Worm (Caenorhabditis elegans) whole organism, young adult: ENCODE results near the gene F38A1.9.

Experiments
- Y53F4B.3 ChIP-seq: fragments of 200-800 bp; sonication (Bioruptor generic); IDR thresholded peaks from 2 replicates; pipeline ENCODE4 v1.3.6; 2022; ENCODE audit warnings: missing genetic modification reagents, missing genetic modification characterization, missing compliant biosample characterization
- ZK185.1 ChIP-seq: sonication (generic microtip); optimal IDR thresholded peaks from 2 replicates; lab custom pipeline; 2016; ENCODE audit warnings: mild to moderate bottlenecking, missing genetic modification characterization, missing compliant biosample characterization; ENCODE audit not compliant: poor library complexity, severe bottlenecking
- ama-1 ChIP-seq, 3 experiments: fragments of 150-350 bp in 1 of 3; sonication (generic microtip) in 2 of 3; optimal IDR thresholded peaks; 2 replicates each; lab custom pipeline; 2014 to 2018; ENCODE audit warnings: missing biosample characterization in 2 of 3, missing genetic modification characterization in 2 of 3, missing genetic modification reagents in 2 of 3
- bed-1 ChIP-seq: fragments of 200-800 bp; sonication (Bioruptor generic); IDR thresholded peaks from 2 replicates; pipeline ENCODE4 v1.3.6; 2022; ENCODE audit warnings: missing genetic modification reagents, missing genetic modification characterization, missing compliant biosample characterization
- nfya-1 ChIP-seq: sonication (generic microtip); optimal IDR thresholded peaks from 2 replicates; lab custom pipeline; 2017; ENCODE audit warnings: antibody characterized with exemption, missing compliant biosample characterization, missing genetic modification characterization, borderline replicate concordance; ENCODE audit not compliant: insufficient read depth
- snpc-4 ChIP-seq, 5 experiments: fragments of 150-350 bp in 1 of 5; sonication (generic microtip) in 4 of 5; optimal IDR thresholded peaks; 2 replicates each; lab custom pipeline; 2014 to 2018; ENCODE audit warnings: missing genetic modification characterization in 5 of 5, missing biosample characterization in 3 of 5, antibody characterized with exemption in 2 of 5, mild to moderate bottlenecking in 2 of 5, missing compliant biosample characterization in 2 of 5, missing genotype in 2 of 5, moderate library complexity in 2 of 5, missing genetic modification reagents in 1 of 5
- tbp1 ChIP-seq: fragments of 200-800 bp; sonication (Bioruptor generic); optimal IDR thresholded peaks from 2 replicates; lab custom pipeline; 2018; ENCODE audit warnings: mild to moderate bottlenecking, missing genetic modification characterization, missing compliant biosample characterization
- unc-62 ChIP-seq: fragments of 150-350 bp; optimal IDR thresholded peaks from 2 replicates; lab custom pipeline; 2014; ENCODE audit warnings: missing biosample characterization, missing genetic modification reagents, missing genetic modification characterization
- ztf-3 ChIP-seq: fragments of 200-800 bp; sonication (Bioruptor generic); optimal IDR thresholded peaks from 2 replicates; lab custom pipeline; 2018; ENCODE audit warnings: mild to moderate bottlenecking, missing genetic modification characterization, missing compliant biosample characterization

DNA sequence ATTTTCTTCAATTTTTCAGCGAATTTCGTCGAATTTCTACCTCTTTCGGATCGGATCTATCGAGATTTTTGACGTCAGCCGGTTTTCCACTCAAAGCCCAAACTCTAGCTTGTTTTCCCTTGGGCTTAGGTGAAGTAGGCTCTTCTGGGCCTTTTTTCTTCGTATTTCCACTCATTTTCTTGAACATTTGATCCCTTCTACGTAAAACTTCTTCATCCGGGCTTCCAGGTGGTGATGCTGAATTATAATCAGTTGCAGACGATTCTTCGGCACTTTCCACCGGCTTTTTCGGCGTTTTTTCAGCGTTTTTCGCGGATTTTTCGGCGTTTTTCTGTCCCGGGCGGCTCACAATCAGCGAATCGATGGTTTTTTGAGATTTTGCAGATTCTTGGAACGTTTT is 7.0 kb downstream of the F38A1.9 start:
- TF ChIP-seq Y53F4B.3 (GFP tag; lab: Robert Waterston, UW) (no peak), ztf-3 (GFP tag; lab: Kevin White, UChicago) (no peak), bed-1 (GFP tag; lab: Robert Waterston, UW) (no peak), unc-62 (GFP tag; lab: Kevin White, UChicago) (no peak), tbp1 (GFP tag; lab: Kevin White, UChicago) (no peak), ZK185.1 (tag; lab: Kevin White, UChicago) (no peak), nfya-1 (tag; lab: Kevin White, UChicago) (no peak), ama-1 (optimal IDR thresholded peaks at IDR 0.05; lab: Kevin White, UChicago) (no peak), ama-1 (GFP tag; optimal IDR thresholded peaks at IDR 0.05; lab: Kevin White, UChicago) (no peak), snpc-4 (GFP tag; optimal IDR thresholded peaks at IDR 0.05; lab: Kevin White, UChicago) (no peak), snpc-4 (tag; optimal IDR thresholded peaks at IDR 0.05; lab: Kevin White, UChicago) (no peak)
